Worm (Caenorhabditis elegans) whole organism, L2 larva: ENCODE results near the gene dsl-7.

Experiments used
- blmp-1 ChIP-seq: sonication (generic microtip); optimal IDR thresholded peaks from 2 replicates; lab custom pipeline; 2017; ENCODE audit warnings: missing genetic modification characterization, mild to moderate bottlenecking, missing compliant biosample characterization, antibody characterized with exemption, moderate library complexity; ENCODE audit not compliant: insufficient read depth
- ceh-82 ChIP-seq: fragments of 150-350 bp; optimal IDR thresholded peaks from 2 replicates; lab custom pipeline; 2014; ENCODE audit warnings: missing biosample characterization, missing genetic modification characterization
- lin-13 ChIP-seq: fragments of 150-350 bp; optimal IDR thresholded peaks from 2 replicates; lab custom pipeline; 2014; ENCODE audit warnings: missing biosample characterization, missing genetic modification reagents, missing genetic modification characterization
- lsy-2 ChIP-seq, 2 experiments: fragments of 150-350 bp in 1 of 2; sonication (generic microtip) in 1 of 2; optimal IDR thresholded peaks; 2 replicates each; lab custom pipeline; 2014 to 2017; ENCODE audit warnings: missing biosample characterization in 2 of 2, missing genetic modification characterization in 2 of 2
- nhr-11 ChIP-seq: fragments of 150-350 bp; optimal IDR thresholded peaks from 2 replicates; lab custom pipeline; 2014; ENCODE audit warnings: missing biosample characterization, missing genetic modification characterization
- nhr-12 ChIP-seq: fragments of 150-350 bp; optimal IDR thresholded peaks from 2 replicates; lab custom pipeline; 2014; ENCODE audit warnings: missing biosample characterization, missing genetic modification characterization
- nhr-23 ChIP-seq: fragments of 150-350 bp; optimal IDR thresholded peaks from 2 replicates; lab custom pipeline; 2014; ENCODE audit warnings: missing biosample characterization, missing genetic modification reagents, missing genetic modification characterization
- nhr-25 ChIP-seq: fragments of 150-350 bp; sonication (generic microtip); optimal IDR thresholded peaks from 3 replicates; lab custom pipeline; 2014; ENCODE audit warnings: missing biosample characterization, missing genetic modification characterization
- skn-1 ChIP-seq: sonication (generic microtip); optimal IDR thresholded peaks from 2 replicates; lab custom pipeline; 2017; ENCODE audit warnings: missing biosample characterization, missing genetic modification characterization
- unc-39 ChIP-seq: fragments of 150-350 bp; optimal IDR thresholded peaks from 2 replicates; lab custom pipeline; 2014; ENCODE audit warnings: missing biosample characterization, missing genetic modification characterization
- unc-62 ChIP-seq: fragments of 150-350 bp; optimal IDR thresholded peaks from 2 replicates; lab custom pipeline; 2014; ENCODE audit warnings: missing biosample characterization, missing genetic modification reagents, missing genetic modification characterization
- zag-1 ChIP-seq: fragments of 150-350 bp; optimal IDR thresholded peaks from 2 replicates; lab custom pipeline; 2014; ENCODE audit warnings: missing biosample characterization, missing genetic modification characterization
- ztf-11 ChIP-seq: sonication (generic microtip); optimal IDR thresholded peaks from 2 replicates; lab custom pipeline; 2017; ENCODE audit warnings: missing biosample characterization, missing genetic modification characterization

DNA sequence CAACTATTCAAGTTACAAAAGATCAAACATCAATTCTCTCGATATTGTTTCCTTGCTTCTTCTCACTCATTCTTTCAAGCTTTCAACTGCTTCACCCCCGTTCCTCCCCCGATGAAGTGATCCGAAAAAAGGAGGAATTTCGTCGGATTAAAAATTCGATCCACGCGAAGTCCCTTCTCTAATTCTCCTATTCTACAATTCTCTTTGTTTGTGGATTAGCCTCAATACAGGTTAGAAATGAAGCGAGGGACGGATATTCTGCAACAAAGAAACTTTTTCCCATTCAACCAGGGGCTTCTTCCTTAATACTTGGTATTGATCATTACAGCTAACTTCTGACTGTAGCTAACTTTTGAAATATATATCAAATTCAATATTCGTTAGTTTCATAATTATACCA is 48.2 kb upstream of the dsl-7 start, which contains the start of gene grl-2:
- TF ChIP-seq nhr-23, result no peak
- no peak for TF ChIP-seq unc-39 (tag; lab: Kevin White, UChicago)
- no peak for TF ChIP-seq nhr-25 (tag; lab: Kevin White, UChicago)
- TF ChIP-seq lin-13 (GFP tag; lab: Kevin White, UChicago), result no peak
- TF ChIP-seq zag-1 (tag; lab: Kevin White, UChicago), result no peak
- no peak for TF ChIP-seq skn-1 (tag; lab: Kevin White, UChicago)
- no peak for TF ChIP-seq nhr-12 (tag; lab: Kevin White, UChicago)
- no peak for TF ChIP-seq lsy-2 (tag; optimal IDR thresholded peaks at IDR 0.05; lab: Kevin White, UChicago)
- no peak for TF ChIP-seq ceh-82 (tag; lab: Kevin White, UChicago)
- no peak for TF ChIP-seq ztf-11
- TF ChIP-seq nhr-11 (tag; lab: Kevin White, UChicago), result no peak
- no peak for TF ChIP-seq unc-62 (GFP tag; lab: Kevin White, UChicago)
- TF ChIP-seq blmp-1, result no peak
